Worm (Caenorhabditis elegans): ENCODE results near the gene ttr-25.

ttr-25 gene

DNA sequence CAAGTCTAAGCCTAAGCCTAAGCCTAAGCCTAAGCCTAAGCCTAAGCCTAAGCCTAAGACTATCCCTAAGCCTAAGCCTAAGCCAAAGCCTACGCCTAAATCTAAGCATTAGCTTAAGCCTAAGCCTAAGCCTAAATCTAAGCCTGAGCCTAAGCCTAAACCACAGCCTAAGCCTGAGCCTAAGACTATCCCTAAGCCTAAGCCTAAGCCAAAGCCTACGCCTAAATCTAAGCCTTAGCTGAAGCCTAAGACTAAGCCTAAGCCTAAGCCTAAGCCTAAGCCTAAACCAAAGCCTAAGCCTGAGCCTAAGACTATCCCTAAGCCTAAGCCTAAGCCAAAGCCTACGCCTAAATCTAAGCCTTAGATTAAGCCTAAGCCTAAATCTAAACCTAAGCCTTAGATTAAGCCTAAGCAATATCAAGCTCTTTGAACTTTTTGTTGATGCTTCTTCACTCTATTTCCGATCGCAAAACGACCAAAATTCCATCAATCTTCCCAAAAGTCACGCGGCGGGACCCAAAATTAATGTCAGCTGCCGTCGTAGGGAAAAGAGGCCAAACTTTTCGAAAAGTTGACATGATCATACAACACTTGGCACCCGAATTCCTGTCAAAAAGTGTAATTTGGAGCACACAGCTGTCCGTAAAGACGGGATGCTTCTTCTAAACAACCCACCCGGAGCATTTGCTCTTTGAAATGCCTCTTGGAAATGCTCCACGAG is 25.0 kb downstream of the ttr-25 start (continued):
- TF ChIP-seq aha-1 (tag; optimal IDR thresholded peaks at IDR 0.05) (no peak), ets-5 (GFP tag; IDR thresholded peaks at IDR 0.05) (no peak), ztf-4 (tag; optimal IDR thresholded peaks at IDR 0.05) (peak; percentile 27), nhr-77 (tag; optimal IDR thresholded peaks at IDR 0.05) (no peak), unc-62 (GFP tag; optimal IDR thresholded peaks at IDR 0.05) (no peak), hlh-4 (tag; optimal IDR thresholded peaks at IDR 0.05) (no peak), lsy-2 (tag; optimal IDR thresholded peaks at IDR 0.05) (peak; percentile 44 to 63), efl-1 (optimal IDR thresholded peaks at IDR 0.05) (peak; percentile 5 to 19), efl-1 (GFP tag; optimal IDR thresholded peaks at IDR 0.05 in 1 of 2) (peak in 1 of 2 experiments; percentile 77), ztf-11 (tag; optimal IDR thresholded peaks at IDR 0.05) (no peak), ceh-90 (tag; optimal IDR thresholded peaks at IDR 0.05) (no peak), unc-130 (tag; optimal IDR thresholded peaks at IDR 0.05) (peak; percentile 76), nhr-47 (tag; optimal IDR thresholded peaks at IDR 0.05) (no peak), ceh-82 (tag; optimal IDR thresholded peaks at IDR 0.05) (no peak), nhr-85 (tag) (no peak), skn-1 (tag; optimal IDR thresholded peaks at IDR 0.05) (no peak), rnt-1 (tag; optimal IDR thresholded peaks at IDR 0.05) (peak; percentile 83), xbp-1 (tag; optimal IDR thresholded peaks at IDR 0.05) (no peak), lin-35 (GFP tag; optimal IDR thresholded peaks at IDR 0.05) (peak in 1 of 2 experiments; percentile 19), elt-2 (tag; optimal IDR thresholded peaks at IDR 0.05) (no peak), nhr-11 (tag; optimal IDR thresholded peaks at IDR 0.05) (no peak), alr-1 (tag; optimal IDR thresholded peaks at IDR 0.05; ENCODE audit: borderline replicate concordance) (no peak), egl-13 (tag; optimal IDR thresholded peaks at IDR 0.05) (no peak), lin-39 (tag; optimal IDR thresholded peaks at IDR 0.05) (peak; percentile 74), ces-1 (GFP tag; optimal IDR thresholded peaks at IDR 0.05) (no peak), snu-23 (GFP tag; optimal IDR thresholded peaks at IDR 0.05) (peak; percentile 61)

DNA sequence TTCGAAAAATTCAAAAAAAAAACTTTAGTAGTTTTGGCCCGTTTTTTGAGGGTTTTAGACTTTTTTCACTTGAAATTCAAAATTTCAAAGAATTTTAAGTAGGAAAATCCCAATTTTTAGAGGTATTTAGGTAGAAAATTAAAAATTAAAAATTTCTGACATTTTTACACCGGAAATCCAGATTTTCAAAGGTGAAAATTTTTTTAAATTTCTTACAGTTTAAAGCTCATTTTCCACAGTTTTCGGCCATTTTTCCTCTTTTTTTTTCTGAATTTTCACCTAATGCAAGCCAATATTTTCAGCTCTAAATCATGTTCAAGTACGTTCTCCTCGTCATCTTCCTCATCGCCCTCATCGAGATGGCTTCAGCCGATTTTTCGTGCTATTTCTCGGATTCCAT is 25.8 kb downstream of the ttr-25 start, which contains the start of gene txt-14:
txt-14 (plus strand) TSS at position 301 of the 400 bp plus-strand sequence.
- TF ChIP-seq ceh-90 (tag; optimal IDR thresholded peaks at IDR 0.05) (no peak), lin-39 (tag; optimal IDR thresholded peaks at IDR 0.05) (no peak), C16A3.4 (tag; optimal IDR thresholded peaks at IDR 0.05) (no peak), lsy-2 (tag; optimal IDR thresholded peaks at IDR 0.05) (no peak), mef-2 (tag; optimal IDR thresholded peaks at IDR 0.05) (no peak), ztf-11 (tag; optimal IDR thresholded peaks at IDR 0.05) (no peak), nhr-11 (tag; optimal IDR thresholded peaks at IDR 0.05) (no peak), fkh-10 (GFP tag; optimal IDR thresholded peaks at IDR 0.05) (no peak), zip-4 (GFP tag; optimal IDR thresholded peaks at IDR 0.05) (no peak), blmp-1 (tag; optimal IDR thresholded peaks at IDR 0.05) (no peak), sup-37 (GFP tag; optimal IDR thresholded peaks at IDR 0.05) (no peak), hlh-17 (GFP tag; optimal IDR thresholded peaks at IDR 0.05; ENCODE audit: borderline replicate concordance) (no peak), nhr-20 (tag; optimal IDR thresholded peaks at IDR 0.05) (no peak), tlp-1 (tag; optimal IDR thresholded peaks at IDR 0.05) (no peak), unc-86 (tag; optimal IDR thresholded peaks at IDR 0.05) (no peak), mep-1 (tag; optimal IDR thresholded peaks at IDR 0.05) (no peak), nhr-28 (tag; optimal IDR thresholded peaks at IDR 0.05) (no peak), nhr-77 (tag; optimal IDR thresholded peaks at IDR 0.05) (no peak), nhr-85 (tag) (no peak)

DNA sequence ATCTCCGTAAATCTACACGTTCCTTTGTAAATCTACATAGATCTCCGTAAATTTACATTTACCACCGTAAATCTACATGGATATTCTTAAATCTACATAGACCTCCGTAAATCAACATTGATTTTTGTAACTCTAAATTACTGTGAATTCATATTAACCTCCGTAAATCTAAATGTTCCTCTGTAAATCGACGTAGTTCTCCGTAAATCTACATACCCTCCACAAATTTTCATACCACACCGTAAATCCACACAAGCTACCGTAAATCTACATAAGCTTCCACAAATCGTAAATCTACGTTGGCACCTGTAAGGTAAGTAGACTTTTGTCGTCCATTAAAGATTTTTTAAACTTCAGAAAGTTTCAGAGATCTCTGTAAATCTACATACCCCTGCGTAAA is 28.6 kb downstream of the ttr-25 start:
- TF ChIP-seq nhr-19 (GFP tag; conservative IDR thresholded peaks at IDR 0.05) (no peak), nhr-28 (tag; optimal IDR thresholded peaks at IDR 0.05) (no peak), Y116A8C.19 (tag; optimal IDR thresholded peaks at IDR 0.05; ENCODE audit: borderline replicate concordance) (no peak), ama-1 (optimal IDR thresholded peaks at IDR 0.05) (no peak), aha-1 (tag; optimal IDR thresholded peaks at IDR 0.05) (no peak), blmp-1 (tag; optimal IDR thresholded peaks at IDR 0.05) (no peak), fkh-8 (tag; optimal IDR thresholded peaks at IDR 0.05) (no peak), ceh-63 (GFP tag; optimal IDR thresholded peaks at IDR 0.05) (no peak)

Measured in whole organism, L1 larva.